Worm (Caenorhabditis elegans): Measurements from ENCODE around the gene Y56A3A.22.

The Y56A3A.22 gene

DNA sequence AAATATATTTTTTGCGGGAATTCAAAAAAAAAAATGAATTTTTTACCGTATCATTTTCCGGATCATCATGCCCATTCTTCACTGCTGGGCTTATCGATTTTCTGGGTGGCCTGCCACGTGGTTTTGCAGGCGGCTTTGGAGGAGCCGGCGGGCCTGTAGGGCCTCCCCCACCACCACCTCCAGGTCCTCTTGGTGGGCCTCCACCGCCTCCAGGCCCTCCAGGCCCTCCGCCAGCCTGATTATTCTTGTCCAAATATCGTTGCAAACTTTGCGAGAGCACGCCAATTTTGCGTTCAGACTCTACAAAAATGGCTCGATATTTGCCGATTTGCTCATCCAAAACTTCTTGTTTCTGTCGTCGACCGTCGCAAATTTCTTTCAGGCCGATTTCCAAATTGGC is 29.6 kb downstream of the Y56A3A.22 start:
- no peak for TF ChIP-seq tbx-37 (GFP tag; conservative IDR thresholded peaks at IDR 0.05)
- no peak for TF ChIP-seq ceh-13 (GFP tag; optimal IDR thresholded peaks at IDR 0.05)
- no peak for TF ChIP-seq sea-1 (GFP tag; conservative IDR thresholded peaks at IDR 0.05)
- no peak for TF ChIP-seq hnd-1 (tag; optimal IDR thresholded peaks at IDR 0.05)
- no peak for TF ChIP-seq hmg-4 (GFP tag; optimal IDR thresholded peaks at IDR 0.05)

ce11 chrIII:11954150-11954549 is 32.7 kb downstream of the Y56A3A.22 start:
- TF ChIP-seq hmbx-1 (tag; optimal IDR thresholded peaks at IDR 0.05) (no peak), tra-4 (tag; optimal IDR thresholded peaks at IDR 0.05) (no peak), ceh-36 (tag; optimal IDR thresholded peaks at IDR 0.05) (no peak), aly-1 (tag; optimal IDR thresholded peaks at IDR 0.05) (no peak), hnd-1 (tag; optimal IDR thresholded peaks at IDR 0.05) (no peak), scrt-1 (GFP tag; IDR thresholded peaks at IDR 0.05) (no peak), hmg-4 (GFP tag; optimal IDR thresholded peaks at IDR 0.05) (no peak), pes-1 (GFP tag; IDR thresholded peaks at IDR 0.05) (no peak)

- TF ChIP-seq ets-7 (tag; optimal IDR thresholded peaks at IDR 0.05) (no peak), B0310.2 (tag; optimal IDR thresholded peaks at IDR 0.05) (no peak), pes-1 (GFP tag; IDR thresholded peaks at IDR 0.05) (no peak), hmbx-1 (tag; optimal IDR thresholded peaks at IDR 0.05) (no peak), tbx-37 (GFP tag; conservative IDR thresholded peaks at IDR 0.05) (no peak), ama-1 (optimal IDR thresholded peaks at IDR 0.05) (no peak), tbx-11 (GFP tag; IDR thresholded peaks at IDR 0.05) (no peak), hmg-4 (GFP tag; optimal IDR thresholded peaks at IDR 0.05) (no peak), F13C5.2 (tag; optimal IDR thresholded peaks at IDR 0.05) (no peak), ceh-13 (GFP tag; optimal IDR thresholded peaks at IDR 0.05) (no peak), sea-1 (GFP tag; conservative IDR thresholded peaks at IDR 0.05) (no peak), scrt-1 (GFP tag; IDR thresholded peaks at IDR 0.05) (no peak), hnd-1 (tag; optimal IDR thresholded peaks at IDR 0.05) (no peak), flt-1 (GFP tag; IDR thresholded peaks at IDR 0.05) (no peak), aly-1 (tag; optimal IDR thresholded peaks at IDR 0.05) (no peak), ceh-36 (tag; optimal IDR thresholded peaks at IDR 0.05) (no peak), tra-4 (tag; optimal IDR thresholded peaks at IDR 0.05) (no peak)
Observed at ce11 chrIII:11960080-11960479, 38.6 kb downstream of the Y56A3A.22 start, which contains the start of gene top-3. Gene top-3 (minus strand): TSS chrIII:11960180.

- no peak for TF ChIP-seq tra-4 (tag; optimal IDR thresholded peaks at IDR 0.05)
Observed at ce11 chrIII:11971342-11971741, 49.9 kb downstream of the Y56A3A.22 start, which contains the start of gene Y56A3A.28. Gene Y56A3A.28 (minus strand): TSS chrIII:11971374.
